Worm (Caenorhabditis elegans) whole organism, young adult: ENCODE measurements around the gene srh-71.

Experiments
- Y53F4B.3 ChIP-seq: fragments of 200-800 bp; sonication (Bioruptor generic); IDR thresholded peaks from 2 replicates; pipeline ENCODE4 v1.3.6; 2022; ENCODE audit warnings: missing genetic modification reagents, missing genetic modification characterization, missing compliant biosample characterization
- ama-1 ChIP-seq, 3 experiments: fragments of 150-350 bp in 1 of 3; sonication (generic microtip) in 2 of 3; optimal IDR thresholded peaks; 2 replicates each; lab custom pipeline; 2014 to 2018; ENCODE audit warnings: missing biosample characterization in 2 of 3, missing genetic modification characterization in 2 of 3, missing genetic modification reagents in 2 of 3
- dox-1 ChIP-seq: fragments of 200-800 bp; sonication (Bioruptor generic); IDR thresholded peaks from 2 replicates; pipeline ENCODE4 v1.3.6; 2022; ENCODE audit warnings: missing genetic modification reagents, missing genetic modification characterization, missing compliant biosample characterization
- lir-1 ChIP-seq: fragments of 200-800 bp; sonication (Bioruptor generic); conservative IDR thresholded peaks from 2 replicates; pipeline ENCODE4 v1.3.6; 2022; ENCODE audit warnings: missing genetic modification reagents, missing genetic modification characterization, missing compliant biosample characterization
- nfya-1 ChIP-seq: sonication (generic microtip); optimal IDR thresholded peaks from 2 replicates; lab custom pipeline; 2017; ENCODE audit warnings: antibody characterized with exemption, missing compliant biosample characterization, missing genetic modification characterization, borderline replicate concordance; ENCODE audit not compliant: insufficient read depth
- repo-1 ChIP-seq: sonication (generic microtip); optimal IDR thresholded peaks from 2 replicates; lab custom pipeline; 2017; ENCODE audit warnings: mild to moderate bottlenecking, missing genetic modification characterization, missing compliant biosample characterization

- TF ChIP-seq Y53F4B.3 (GFP tag; lab: Robert Waterston, UW), result no peak
- TF ChIP-seq dox-1 (GFP tag; lab: Robert Waterston, UW), result no peak
- TF ChIP-seq repo-1 (tag; lab: Kevin White, UChicago), result no peak
- TF ChIP-seq nfya-1 (tag; lab: Kevin White, UChicago), result no peak
- no peak for TF ChIP-seq ama-1 (optimal IDR thresholded peaks at IDR 0.05; lab: Kevin White, UChicago)
- no peak for TF ChIP-seq ama-1 (GFP tag; optimal IDR thresholded peaks at IDR 0.05; lab: Kevin White, UChicago)
- TF ChIP-seq lir-1 (GFP tag; lab: Robert Waterston, UW), result no peak
Measured at ce11 chrII:3154383-3154782, 31.1 kb downstream of the srh-71 start, which contains the start of gene sri-32.
